Worm (Caenorhabditis elegans) whole organism, midembryonic: ENCODE data around the gene amdh-1.

ENCODE experiments used
- T22C8.4 ChIP-seq: fragments of 200-800 bp; sonication (Bioruptor generic); IDR thresholded peaks from 2 replicates; pipeline ENCODE4 v1.3.6; 2022; ENCODE audit warnings: missing genetic modification characterization, missing compliant biosample characterization
- cog-1 ChIP-seq: sonication (generic microtip); optimal IDR thresholded peaks from 2 replicates; lab custom pipeline; 2016; ENCODE audit warnings: missing genetic modification characterization, missing compliant biosample characterization
- flt-1 ChIP-seq: fragments of 200-800 bp; sonication (Bioruptor generic); IDR thresholded peaks from 2 replicates; pipeline ENCODE4 v1.3.6; 2022; ENCODE audit warnings: missing genetic modification characterization, missing compliant biosample characterization
- klf-2 ChIP-seq: fragments of 200-800 bp; sonication (Bioruptor generic); conservative IDR thresholded peaks from 2 replicates; pipeline ENCODE4 v1.3.6; 2022; ENCODE audit warnings: missing genetic modification reagents, missing genetic modification characterization, missing compliant biosample characterization
- med-1 ChIP-seq: sonication (generic microtip); optimal IDR thresholded peaks from 2 replicates; lab custom pipeline; 2017; ENCODE audit warnings: missing genetic modification characterization, mild to moderate bottlenecking, missing compliant biosample characterization, antibody characterized with exemption, missing genetic modification reagents; ENCODE audit not compliant: insufficient read depth
- ref-1 ChIP-seq: fragments of 200-800 bp; sonication (Bioruptor generic); conservative IDR thresholded peaks from 2 replicates; pipeline ENCODE4 v1.3.6; 2022; ENCODE audit warnings: missing genetic modification reagents, missing genetic modification characterization, missing compliant biosample characterization
- tab-1 ChIP-seq: fragments of 200-800 bp; sonication (Bioruptor generic); IDR thresholded peaks from 2 replicates; pipeline ENCODE4 v1.3.6; 2022; ENCODE audit warnings: missing genetic modification characterization, missing compliant biosample characterization
- ztf-23 ChIP-seq: fragments of 200-800 bp; sonication (Bioruptor generic); IDR thresholded peaks from 2 replicates; pipeline ENCODE4 v1.3.6; 2022; ENCODE audit warnings: missing genetic modification reagents, missing genetic modification characterization, missing compliant biosample characterization
- ztf-29 ChIP-seq: fragments of 200-800 bp; sonication (Bioruptor generic); IDR thresholded peaks from 2 replicates; pipeline ENCODE4 v1.3.6; 2022; ENCODE audit warnings: missing genetic modification reagents, missing genetic modification characterization, missing compliant biosample characterization

DNA sequence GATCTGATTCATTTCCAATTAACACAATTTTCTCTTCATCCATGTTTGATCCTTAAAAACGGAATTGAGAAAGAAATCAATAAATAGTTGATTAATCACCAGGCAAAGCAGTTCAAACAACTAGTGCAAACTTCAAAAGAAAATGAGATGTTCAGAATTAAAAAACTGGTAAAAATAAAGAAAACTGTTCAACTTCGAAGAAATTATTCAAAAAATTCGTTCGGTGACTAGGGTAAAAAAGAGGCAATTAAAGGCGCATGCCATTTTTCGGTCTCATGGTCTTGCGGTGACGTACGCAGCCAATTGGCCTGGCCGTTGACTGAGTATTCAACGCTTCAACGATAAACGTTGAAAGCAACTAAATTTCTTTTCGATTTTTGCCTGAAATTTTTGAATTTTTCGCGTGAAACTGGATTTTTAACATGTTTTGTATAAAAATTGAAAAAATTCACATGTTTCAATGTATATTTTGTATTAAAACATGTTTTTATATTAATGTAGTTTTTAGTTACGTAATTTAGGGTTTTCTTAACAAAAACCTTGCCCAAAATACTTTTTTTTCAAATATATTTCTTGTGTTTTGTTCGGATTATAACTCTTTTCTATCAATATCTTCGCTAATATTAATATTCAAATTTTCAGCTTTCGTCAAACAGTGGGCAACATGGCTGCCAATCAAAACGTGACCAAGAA lies 45.3 kb upstream of the amdh-1 start, which contains the start of the genes sna-3 and rps-3:
- TF ChIP-seq cog-1 (tag; lab: Kevin White, UChicago) (no peak), klf-2 (GFP tag; lab: Robert Waterston, UW) (no peak), flt-1 (GFP tag; lab: Robert Waterston, UW) (no peak), T22C8.4 (GFP tag; lab: Robert Waterston, UW) (no peak), tab-1 (GFP tag; lab: Robert Waterston, UW) (no peak), med-1 (GFP tag; lab: Kevin White, UChicago) (no peak), ztf-23 (GFP tag; lab: Robert Waterston, UW) (no peak), ref-1 (no peak), ztf-29 (GFP tag; lab: Robert Waterston, UW) (no peak)
